Worm (Caenorhabditis elegans) whole organism, young adult: Measurements from ENCODE around the gene math-33.

ENCODE experiments used
- C17E4.6 ChIP-seq: fragments of 200-800 bp; sonication (Bioruptor generic); IDR thresholded peaks from 2 replicates; pipeline ENCODE4 v1.3.6; 2022; ENCODE audit warnings: missing genetic modification reagents, missing genetic modification characterization, missing compliant biosample characterization
- athp-1 ChIP-seq: sonication (generic microtip); optimal IDR thresholded peaks from 2 replicates; lab custom pipeline; 2017; ENCODE audit warnings: mild to moderate bottlenecking, missing genetic modification characterization, missing compliant biosample characterization
- ceh-100 ChIP-seq: fragments of 200-800 bp; sonication (Bioruptor generic); IDR thresholded peaks from 2 replicates; pipeline ENCODE4 v1.3.6; 2022; ENCODE audit warnings: missing genetic modification reagents, missing genetic modification characterization, missing compliant biosample characterization
- ceh-40 ChIP-seq: fragments of 200-800 bp; sonication (Bioruptor generic); IDR thresholded peaks from 2 replicates; pipeline ENCODE4 v1.3.6; 2022; ENCODE audit warnings: missing genetic modification characterization, missing compliant biosample characterization
- him-1 ChIP-seq: sonication (generic microtip); optimal IDR thresholded peaks from 2 replicates; lab custom pipeline; 2016; ENCODE audit warnings: missing genotype, missing genetic modification reagents, missing genetic modification characterization, missing compliant biosample characterization
- lir-1 ChIP-seq: fragments of 200-800 bp; sonication (Bioruptor generic); conservative IDR thresholded peaks from 2 replicates; pipeline ENCODE4 v1.3.6; 2022; ENCODE audit warnings: missing genetic modification reagents, missing genetic modification characterization, missing compliant biosample characterization
- madf-6 ChIP-seq: fragments of 200-800 bp; sonication (Bioruptor generic); IDR thresholded peaks from 2 replicates; pipeline ENCODE4 v1.3.6; 2022; ENCODE audit warnings: missing genetic modification reagents, missing genetic modification characterization, missing compliant biosample characterization
- madf-8 ChIP-seq: fragments of 200-800 bp; sonication (Bioruptor generic); conservative IDR thresholded peaks from 2 replicates; pipeline ENCODE4 v1.3.6; 2022; ENCODE audit warnings: missing genetic modification reagents, missing genetic modification characterization, missing compliant biosample characterization
- rpc-1 ChIP-seq, 2 experiments: fragments of 150-350 bp in 1 of 2; sonication (generic microtip) in 1 of 2; optimal IDR thresholded peaks; 2 replicates each; lab custom pipeline; 2014 to 2018; ENCODE audit warnings: missing biosample characterization in 1 of 2, missing genetic modification characterization in 1 of 2, missing genetic modification reagents in 1 of 2, missing genotype in 1 of 2
- unc-130 ChIP-seq: sonication (generic microtip); optimal IDR thresholded peaks from 2 replicates; lab custom pipeline; 2016; ENCODE audit warnings: missing genetic modification reagents, missing genetic modification characterization, missing compliant biosample characterization
- ztf-22 ChIP-seq: fragments of 200-800 bp; sonication (Bioruptor generic); optimal IDR thresholded peaks from 2 replicates; lab custom pipeline; 2018; ENCODE audit warnings: mild to moderate bottlenecking, missing genetic modification characterization, moderate library complexity, missing compliant biosample characterization

DNA sequence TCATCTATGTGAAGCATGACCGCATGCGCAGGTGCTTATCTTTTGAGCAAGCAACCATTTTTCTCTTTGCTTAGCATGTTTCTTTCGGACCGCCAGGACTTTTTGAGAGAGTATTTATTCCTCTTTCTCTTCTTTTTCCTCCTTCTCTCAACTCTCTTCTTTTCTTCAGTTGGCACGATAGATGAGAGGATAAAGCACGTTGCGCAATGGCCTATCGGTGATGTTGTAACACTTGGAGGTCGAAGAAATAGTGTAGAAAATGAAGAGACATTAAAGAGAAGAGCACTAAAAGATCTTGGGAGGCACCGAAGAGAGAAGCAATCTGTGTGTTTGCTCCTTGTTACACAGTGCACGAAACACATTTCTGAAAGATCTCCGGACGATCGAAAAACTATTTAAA, 30.0 kb upstream of the math-33 start:
- TF ChIP-seq C17E4.6 (GFP tag; lab: Robert Waterston, UW) (no peak), ceh-100 (GFP tag; lab: Robert Waterston, UW) (no peak), ceh-40 (GFP tag; lab: Robert Waterston, UW) (no peak), madf-6 (no peak), lir-1 (GFP tag; lab: Robert Waterston, UW) (no peak), athp-1 (tag; lab: Kevin White, UChicago) (no peak), ztf-22 (GFP tag; lab: Kevin White, UChicago) (no peak), rpc-1 (optimal IDR thresholded peaks at IDR 0.05; lab: Kevin White, UChicago) (no peak), rpc-1 (tag; optimal IDR thresholded peaks at IDR 0.05; lab: Kevin White, UChicago) (no peak), madf-8 (no peak), unc-130 (GFP tag; lab: Kevin White, UChicago) (no peak), him-1 (no peak)
